Fruit fly (Drosophila melanogaster): ENCODE measurements around the gene ATP6AP2.

The ATP6AP2 gene

DNA sequence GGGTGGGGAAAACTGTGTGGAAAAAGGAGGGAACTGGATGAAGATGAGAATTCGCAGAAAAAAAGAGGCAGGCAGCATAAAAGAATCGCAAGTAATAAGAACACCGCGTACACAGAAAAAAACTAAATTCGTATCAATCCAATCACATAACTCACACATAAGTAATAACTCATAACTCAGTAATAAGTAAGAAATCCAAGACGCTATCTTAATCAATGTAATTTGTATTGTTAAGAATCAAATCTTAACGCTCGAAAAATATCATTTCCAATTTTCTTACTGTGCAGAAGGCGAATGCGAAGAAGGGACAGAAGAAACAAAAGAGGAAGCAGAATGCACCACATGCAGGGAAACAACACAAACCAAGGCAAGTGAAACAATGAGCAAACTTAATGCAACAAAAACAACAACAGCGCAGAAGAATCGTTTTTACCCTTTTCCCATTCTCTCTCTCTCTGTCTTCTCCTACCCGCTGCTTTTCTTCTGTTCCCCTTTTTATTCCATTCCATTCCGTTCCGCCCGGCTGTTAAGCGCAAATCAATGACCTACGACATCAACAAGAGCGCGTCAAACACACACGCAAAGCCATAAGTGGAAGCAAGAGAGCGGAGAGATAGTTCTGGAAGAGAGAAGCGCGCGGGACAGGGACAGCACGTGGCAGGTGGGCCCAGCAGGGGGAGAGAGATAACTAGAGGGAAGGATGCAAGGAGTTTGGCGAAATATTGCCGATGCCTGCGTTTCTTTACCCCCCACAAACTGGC, 31.2 kb upstream of the ATP6AP2 start (continued):
- TF ChIP-seq kah (GFP tag; optimal IDR thresholded peaks at IDR 0.05) (peak; percentile 53), CG7839 (tag; optimal IDR thresholded peaks at IDR 0.05) (peak; percentile 78), lmd (GFP tag; IDR thresholded peaks at IDR 0.05) (peak; percentile 74), cas (GFP tag; IDR thresholded peaks at IDR 0.05) (peak; percentile 21; the same call in 1 of the 2 replicates), CG7987 (GFP tag; optimal IDR thresholded peaks at IDR 0.05) (no peak), org-1 (GFP tag; optimal IDR thresholded peaks at IDR 0.05) (peak; percentile 62), CG6254 (GFP tag; optimal IDR thresholded peaks at IDR 0.05) (peak; percentile 74), CG1529 (GFP tag; optimal IDR thresholded peaks at IDR 0.05) (peak; percentile 65), CG10654 (GFP tag; optimal IDR thresholded peaks at IDR 0.05) (peak; percentile 80), Mad (GFP tag; optimal IDR thresholded peaks at IDR 0.05) (peak; percentile 55), CG10431 (GFP tag; optimal IDR thresholded peaks at IDR 0.05) (peak; percentile 12), peb (GFP tag; IDR thresholded peaks at IDR 0.05) (peak; percentile 61), CG16815 (GFP tag; optimal IDR thresholded peaks at IDR 0.05) (peak; percentile 81), wek (GFP tag; optimal IDR thresholded peaks at IDR 0.05) (no peak), BtbVII (GFP tag; optimal IDR thresholded peaks at IDR 0.05) (peak; percentile 23), CG10321 (GFP tag; IDR thresholded peaks at IDR 0.05) (peak; percentile 66), hb (GFP tag; IDR thresholded peaks at IDR 0.05; ENCODE audit: partially characterized antibody) (no peak), CG10979 (tag; optimal IDR thresholded peaks at IDR 0.05) (peak; percentile 90), Lpt (GFP tag; optimal IDR thresholded peaks at IDR 0.05) (no peak), CG8089 (GFP tag; optimal IDR thresholded peaks at IDR 0.05) (peak; percentile 82), Med (GFP tag) (peak; percentile 89), knrl (GFP tag; IDR thresholded peaks at IDR 0.05; ENCODE audit: partially characterized antibody) (no peak), CG8924 (tag; optimal IDR thresholded peaks at IDR 0.05) (peak; percentile 82), CG17385 (GFP tag; optimal IDR thresholded peaks at IDR 0.05) (peak; percentile 69), dimm (GFP tag; IDR thresholded peaks at IDR 0.05) (no peak), sima (GFP tag; optimal IDR thresholded peaks at IDR 0.05) (peak; percentile 76), C15 (GFP tag; IDR thresholded peaks at IDR 0.05) (no peak), CG9609 (GFP tag; optimal IDR thresholded peaks at IDR 0.05) (peak; percentile 78), onecut (GFP tag; IDR thresholded peaks at IDR 0.05) (no peak; the same call in 1 of the 2 replicates), CTCF (GFP tag; optimal IDR thresholded peaks at IDR 0.05) (no peak), Atf6 (GFP tag; IDR thresholded peaks at IDR 0.05) (no peak), Six4 (GFP tag; optimal IDR thresholded peaks at IDR 0.05) (peak; percentile 90), CG13624 (GFP tag; optimal IDR thresholded peaks at IDR 0.05) (peak; percentile 73), Atf-2 (GFP tag; optimal IDR thresholded peaks at IDR 0.05) (peak; percentile 78), Max (GFP tag; optimal IDR thresholded peaks at IDR 0.05) (peak; percentile 67), Asciz (GFP tag; optimal IDR thresholded peaks at IDR 0.05) (peak; percentile 64), fd3F (GFP tag; optimal IDR thresholded peaks at IDR 0.05) (no peak), CG15073 (GFP tag; optimal IDR thresholded peaks at IDR 0.05) (no peak), CG2875 (GFP tag; optimal IDR thresholded peaks at IDR 0.05) (peak; percentile 62), exex (tag; optimal IDR thresholded peaks at IDR 0.05) (no peak), CG17359 (tag; optimal IDR thresholded peaks at IDR 0.05) (peak; percentile 75), CG6854 (GFP tag; optimal IDR thresholded peaks at IDR 0.05) (no peak), Lim3 (GFP tag; IDR thresholded peaks at IDR 0.05) (no peak), cwo (GFP tag; optimal IDR thresholded peaks at IDR 0.05) (peak; percentile 52), CG12236 (GFP tag; optimal IDR thresholded peaks at IDR 0.05) (peak; percentile 80), CoRest (tag; optimal IDR thresholded peaks at IDR 0.05) (peak; percentile 80), toy (GFP tag; IDR thresholded peaks at IDR 0.05) (no peak), CG5245 (GFP tag; optimal IDR thresholded peaks at IDR 0.05) (peak; percentile 75), TFAM (GFP tag; optimal IDR thresholded peaks at IDR 0.05) (peak; percentile 3), CG8478 (optimal IDR thresholded peaks at IDR 0.05) (no peak), Neu2 (GFP tag; optimal IDR thresholded peaks at IDR 0.05; ENCODE audit: borderline replicate concordance) (no peak)
